Fruit fly (Drosophila melanogaster) whole organism: ENCODE results near the gene Nubp2.

Experiments used
- Dll ChIP-seq: fragments of >200 bp; optimal IDR thresholded peaks from 2 replicates; lab custom pipeline; 2017
- EcR ChIP-seq, 2 experiments: fragments of >200 bp; optimal IDR thresholded peaks; 2 replicates each; lab custom pipeline; 2017; ENCODE audit warnings: missing biosample characterization in 2 of 2, missing genetic modification characterization in 2 of 2, missing genetic modification reagents in 2 of 2
- pan ChIP-seq: fragments of >200 bp; optimal IDR thresholded peaks from 2 replicates; lab custom pipeline; 2017
- psq ChIP-seq: fragments of >200 bp; optimal IDR thresholded peaks from 2 replicates; lab custom pipeline; 2017

dm6 chr3L:20524409-20525010 lies 1.9 kb upstream of the Nubp2 start:
- no peak for TF ChIP-seq pan (lab: Kevin White, UChicago)
- no peak for TF ChIP-seq psq
- TF ChIP-seq Dll (lab: Kevin White, UChicago), result no peak
- no peak for TF ChIP-seq EcR (GFP tag; optimal IDR thresholded peaks at IDR 0.05; lab: Kevin White, UChicago)
